Worm (Caenorhabditis elegans) whole organism, mixed stage, embryonic: ENCODE data around the gene W04H10.5.

Experiments
- bed-3 ChIP-seq: fragments of 200-800 bp; sonication (Bioruptor generic); optimal IDR thresholded peaks from 3 replicates; lab custom pipeline; 2018; ENCODE audit warnings: mild to moderate bottlenecking, missing genetic modification characterization, moderate library complexity, missing compliant biosample characterization
- blmp-1 ChIP-seq: fragments of 150-350 bp; optimal IDR thresholded peaks from 2 replicates; lab custom pipeline; 2014; ENCODE audit warnings: missing biosample characterization, missing genetic modification characterization
- cnd-1 ChIP-seq: fragments of 200-800 bp; sonication (Bioruptor generic); optimal IDR thresholded peaks from 2 replicates; lab custom pipeline; 2018; ENCODE audit warnings: mild to moderate bottlenecking, missing genetic modification characterization, missing compliant biosample characterization
- elt-3 ChIP-seq: fragments of 150-350 bp; optimal IDR thresholded peaks from 2 replicates; lab custom pipeline; 2014; ENCODE audit warnings: missing biosample characterization, missing genetic modification characterization
- ham-2 ChIP-seq: fragments of 200-800 bp; sonication (Bioruptor generic); optimal IDR thresholded peaks from 2 replicates; lab custom pipeline; 2018; ENCODE audit warnings: mild to moderate bottlenecking, missing genetic modification characterization, missing compliant biosample characterization
- lin-32 ChIP-seq: fragments of 200-800 bp; sonication (Bioruptor generic); optimal IDR thresholded peaks from 2 replicates; lab custom pipeline; 2018; ENCODE audit warnings: mild to moderate bottlenecking, missing genetic modification characterization, missing compliant biosample characterization
- lsy-2 ChIP-seq: fragments of 150-350 bp; optimal IDR thresholded peaks from 2 replicates; lab custom pipeline; 2014; ENCODE audit warnings: missing biosample characterization, missing genetic modification characterization
- nhr-237 ChIP-seq: fragments of 150-350 bp; optimal IDR thresholded peaks from 2 replicates; lab custom pipeline; 2014; ENCODE audit warnings: missing biosample characterization, missing genetic modification characterization
- nhr-76 ChIP-seq: sonication (generic microtip); optimal IDR thresholded peaks from 2 replicates; lab custom pipeline; 2017; ENCODE audit warnings: missing biosample characterization, missing genetic modification characterization
- pha-4 ChIP-seq: fragments of 150-350 bp; optimal IDR thresholded peaks from 2 replicates; lab custom pipeline; 2018; ENCODE audit warnings: missing biosample characterization, missing genetic modification reagents, missing genetic modification characterization
- tbx-8 ChIP-seq: fragments of 200-800 bp; sonication (Bioruptor generic); optimal IDR thresholded peaks from 2 replicates; lab custom pipeline; 2018; ENCODE audit warnings: mild to moderate bottlenecking, missing genetic modification characterization, moderate library complexity, missing compliant biosample characterization
- unc-39 ChIP-seq: fragments of 150-350 bp; optimal IDR thresholded peaks from 2 replicates; lab custom pipeline; 2014; ENCODE audit warnings: missing biosample characterization, missing genetic modification characterization

DNA sequence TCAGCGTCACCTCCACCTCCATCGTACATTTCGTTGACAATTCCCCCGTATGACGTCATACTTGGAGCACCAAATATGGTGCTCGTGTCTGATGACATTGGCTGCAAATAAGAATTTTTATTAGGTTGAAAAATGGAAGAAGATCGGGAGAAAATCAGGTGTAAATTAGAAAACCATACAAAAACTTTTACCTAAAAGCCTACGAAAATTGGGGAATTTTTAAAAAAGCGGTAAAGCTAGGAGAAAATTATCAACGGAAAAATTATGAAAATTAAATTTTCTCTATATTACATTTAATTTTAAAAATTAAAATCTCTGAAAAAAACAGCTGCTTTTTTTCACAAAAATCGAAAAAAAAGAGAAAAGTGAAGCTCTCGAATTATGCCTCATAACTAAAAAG lies 18.3 kb downstream of the W04H10.5 start, which contains the start of gene T04B8.5:
- TF ChIP-seq nhr-76 (no peak), pha-4 (no peak), blmp-1 (tag; lab: Kevin White, UChicago) (no peak), bed-3 (no peak), cnd-1 (no peak), ham-2 (GFP tag; lab: Kevin White, UChicago) (no peak), lsy-2 (tag; lab: Kevin White, UChicago) (no peak), elt-3 (tag; lab: Kevin White, UChicago) (no peak), unc-39 (no peak), nhr-237 (no peak), lin-32 (GFP tag; lab: Kevin White, UChicago) (no peak), tbx-8 (no peak)
